Worm (Caenorhabditis elegans): Measurements from ENCODE around the gene C09G4.4.

- no peak for TF ChIP-seq ceh-90 (tag; optimal IDR thresholded peaks at IDR 0.05)
- TF ChIP-seq ama-1 (optimal IDR thresholded peaks at IDR 0.05), result no peak
- no peak for TF ChIP-seq vab-15 (tag; optimal IDR thresholded peaks at IDR 0.05)
- TF ChIP-seq nhr-237 (tag; optimal IDR thresholded peaks at IDR 0.05), result no peak
- no peak for TF ChIP-seq unc-62 (GFP tag; optimal IDR thresholded peaks at IDR 0.05)
Measured at ce11 chrIV:8510534-8510933, 2.2 kb upstream of the C09G4.4 start, which contains the start of gene tag-77.
